Fruit fly (Drosophila melanogaster): ENCODE results near the gene Cp7Fb.
A peak's percentile ranks its signal among the peaks of the same experiment; 100 is the strongest.

Gene Cp7Fb

DNA sequence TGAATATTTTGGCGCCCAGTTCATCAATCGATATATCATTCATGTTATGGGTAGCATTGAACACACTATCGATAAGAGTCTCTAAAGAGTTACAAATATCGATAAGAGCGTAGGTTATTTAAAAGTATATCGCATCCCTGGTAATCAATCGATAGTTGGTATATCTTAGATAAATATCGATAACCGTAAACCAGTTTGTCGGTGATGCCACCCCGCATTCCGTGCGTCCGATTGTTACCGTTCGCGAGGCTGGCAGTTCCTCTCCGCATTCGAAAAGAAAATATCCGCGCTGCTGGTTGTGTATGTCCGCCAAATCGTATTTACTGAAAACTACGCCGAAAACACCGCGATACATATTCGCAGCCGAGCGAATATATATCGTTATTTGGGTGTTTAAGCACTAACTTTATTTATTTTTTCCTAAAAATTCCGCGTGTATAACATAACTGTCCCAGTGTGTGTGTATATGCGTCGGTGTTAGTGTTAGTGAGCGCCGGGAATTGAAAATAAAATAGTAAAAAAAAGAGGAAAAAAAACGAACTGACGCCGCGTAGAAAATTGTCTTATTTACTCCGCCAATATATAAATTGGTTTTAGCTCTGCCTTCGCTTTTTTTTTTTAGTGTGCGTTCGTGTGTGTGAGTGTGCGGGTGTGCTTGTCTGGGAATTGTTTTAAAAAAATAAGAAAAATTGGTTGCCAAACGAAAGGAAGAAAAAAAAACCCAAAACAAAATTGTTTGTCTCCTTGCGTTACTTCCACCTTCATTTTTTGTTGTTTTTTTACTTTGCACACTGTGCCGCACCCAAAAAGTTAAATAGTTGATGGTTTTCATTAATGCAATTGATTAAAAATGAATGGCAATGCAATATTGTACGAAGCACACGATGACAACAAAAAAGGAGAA is 43.7 kb downstream of the Cp7Fb start, which contains the start of gene Nrg (continued):
- TF ChIP-seq dmrt99B (tag; optimal IDR thresholded peaks at IDR 0.05) (peak; percentile 13), eyg (GFP tag; optimal IDR thresholded peaks at IDR 0.05) (peak; percentile 35), CG6854 (GFP tag; optimal IDR thresholded peaks at IDR 0.05) (no peak), ERR (GFP tag; optimal IDR thresholded peaks at IDR 0.05) (no peak), Fer1 (GFP tag; optimal IDR thresholded peaks at IDR 0.05) (peak; percentile 66), CG7963 (GFP tag; IDR thresholded peaks at IDR 0.05; ENCODE audit: partially characterized antibody) (peak; percentile 98), CG12104 (GFP tag; optimal IDR thresholded peaks at IDR 0.05) (no peak), Trl (optimal IDR thresholded peaks at IDR 0.05) (no peak), Trl (GFP tag; optimal IDR thresholded peaks at IDR 0.05) (peak; percentile 37), vnd (GFP tag; IDR thresholded peaks at IDR 0.05; ENCODE audit: partially characterized antibody) (peak; percentile 98), Dip2 (GFP tag; IDR thresholded peaks at IDR 0.05) (no peak), pan (optimal IDR thresholded peaks at IDR 0.05) (no peak), pan (GFP tag; optimal IDR thresholded peaks at IDR 0.05 in 1 of 2, IDR thresholded peaks at IDR 0.05 in 1 of 2) (peak in 1 of 2 experiments; percentile 23), her (GFP tag; optimal IDR thresholded peaks at IDR 0.05) (peak; percentile 7), HmgZ (tag; optimal IDR thresholded peaks at IDR 0.05) (peak; percentile 81), wor (GFP tag; IDR thresholded peaks at IDR 0.05) (no peak), GATAe (GFP tag; conservative IDR thresholded peaks at IDR 0.05) (no peak), CG2712 (tag; optimal IDR thresholded peaks at IDR 0.05) (peak; percentile 48), CG4424 (GFP tag; optimal IDR thresholded peaks at IDR 0.05) (peak; percentile 4), Nf-YC (tag; optimal IDR thresholded peaks at IDR 0.05) (peak; percentile 62), salm (tag; optimal IDR thresholded peaks at IDR 0.05) (no peak), lbe (GFP tag; optimal IDR thresholded peaks at IDR 0.05) (peak; percentile 37), CG4360 (GFP tag; IDR thresholded peaks at IDR 0.05) (peak; percentile 27), CG10431 (GFP tag; optimal IDR thresholded peaks at IDR 0.05) (no peak), CG17385 (GFP tag; optimal IDR thresholded peaks at IDR 0.05) (peak; percentile 13), zfh2 (GFP tag; optimal IDR thresholded peaks at IDR 0.05) (no peak), CG17186 (GFP tag; optimal IDR thresholded peaks at IDR 0.05) (peak; percentile 73), Poxn (GFP tag; IDR thresholded peaks at IDR 0.05) (no peak), CG9876 (GFP tag; optimal IDR thresholded peaks at IDR 0.05) (peak; percentile 7), CG10462 (GFP tag; optimal IDR thresholded peaks at IDR 0.05) (peak; percentile 64), Gug (GFP tag; IDR thresholded peaks at IDR 0.05) (peak; percentile 18; the same call in 1 of the 4 replicates), Stat92E (GFP tag; optimal IDR thresholded peaks at IDR 0.05) (peak in 1 of 3 experiments; percentile 57), lov (optimal IDR thresholded peaks at IDR 0.05) (no peak), lov (GFP tag; IDR thresholded peaks at IDR 0.05) (no peak), ftz-f1 (GFP tag; optimal IDR thresholded peaks at IDR 0.05) (peak; percentile 15), CG30020 (tag; optimal IDR thresholded peaks at IDR 0.05) (peak; percentile 31), CG13287 (GFP tag; IDR thresholded peaks at IDR 0.05; ENCODE audit: partially characterized antibody) (peak; percentile 100), Dfd (GFP tag; optimal IDR thresholded peaks at IDR 0.05) (no peak), CG17612 (GFP tag; IDR thresholded peaks at IDR 0.05) (no peak), Lhr (GFP tag; optimal IDR thresholded peaks at IDR 0.05) (peak; percentile 57), CTCF (GFP tag; optimal IDR thresholded peaks at IDR 0.05) (peak; percentile 44), inv (GFP tag; IDR thresholded peaks at IDR 0.05; ENCODE audit: partially characterized antibody) (peak; percentile 98), Neu2 (GFP tag; optimal IDR thresholded peaks at IDR 0.05; ENCODE audit: borderline replicate concordance) (no peak), bsh (GFP tag; optimal IDR thresholded peaks at IDR 0.05) (no peak), Rfx (GFP tag; IDR thresholded peaks at IDR 0.05) (peak; percentile 50; the same call in 1 of the 2 replicates), abd-A (tag; optimal IDR thresholded peaks at IDR 0.05) (peak; percentile 84), Mrtf (GFP tag; IDR thresholded peaks at IDR 0.05) (no peak), CG15514 (GFP tag; optimal IDR thresholded peaks at IDR 0.05) (peak; percentile 91), z (GFP tag; IDR thresholded peaks at IDR 0.05) (peak; percentile 49; the same call in 1 of the 3 replicates), ken (GFP tag; IDR thresholded peaks at IDR 0.05) (no peak)

All from whole organism, embryonic.